Worm (Caenorhabditis elegans) whole organism, L4 larva: ENCODE measurements around the gene cut-1.
A peak's percentile ranks its signal among the peaks of the same experiment; 100 is the strongest.

ENCODE experiments used
- F10B5.3 ChIP-seq: sonication (generic microtip); optimal IDR thresholded peaks from 2 replicates; lab custom pipeline; 2016; ENCODE audit warnings: mild to moderate bottlenecking, missing genetic modification characterization, missing compliant biosample characterization
- R02D3.7 ChIP-seq: fragments of 150-350 bp; sonication (generic microtip); optimal IDR thresholded peaks from 3 replicates; lab custom pipeline; 2014; ENCODE audit warnings: missing biosample characterization, missing genetic modification characterization
- aha-1 ChIP-seq: fragments of 150-350 bp; peaks from one replicate; lab custom pipeline; 2014; ENCODE audit warnings: missing biosample characterization, missing genetic modification characterization
- ces-1 ChIP-seq: fragments of 150-350 bp; sonication (generic microtip); optimal IDR thresholded peaks from 4 replicates; lab custom pipeline; 2014; ENCODE audit warnings: missing biosample characterization, missing genetic modification reagents, missing genetic modification characterization
- dmd-8 ChIP-seq: fragments of 200-800 bp; sonication (Bioruptor generic); IDR thresholded peaks from 2 replicates; pipeline ENCODE4 v1.3.6; 2022; ENCODE audit warnings: missing genetic modification characterization, missing compliant biosample characterization
- egl-43 ChIP-seq: fragments of 200-800 bp; sonication (Bioruptor generic); IDR thresholded peaks from 2 replicates; pipeline ENCODE4 v1.3.6; 2022; ENCODE audit warnings: missing genetic modification reagents, missing genetic modification characterization, missing compliant biosample characterization
- lin-29 ChIP-seq: fragments of 200-800 bp; sonication (Bioruptor generic); IDR thresholded peaks from 2 replicates; pipeline ENCODE4 v1.3.6; 2022; ENCODE audit warnings: missing genetic modification reagents, missing genetic modification characterization, missing compliant biosample characterization
- tag-97 ChIP-seq: fragments of 200-800 bp; sonication (Bioruptor generic); IDR thresholded peaks from 2 replicates; pipeline ENCODE4 v1.3.6; 2022; ENCODE audit warnings: missing genetic modification characterization, missing compliant biosample characterization
- zfp-3 ChIP-seq: fragments of 200-800 bp; sonication (Bioruptor generic); conservative IDR thresholded peaks from 2 replicates; pipeline ENCODE4 v1.3.6; 2022; ENCODE audit warnings: missing genetic modification reagents, missing genetic modification characterization, missing compliant biosample characterization

Gene cut-1

DNA sequence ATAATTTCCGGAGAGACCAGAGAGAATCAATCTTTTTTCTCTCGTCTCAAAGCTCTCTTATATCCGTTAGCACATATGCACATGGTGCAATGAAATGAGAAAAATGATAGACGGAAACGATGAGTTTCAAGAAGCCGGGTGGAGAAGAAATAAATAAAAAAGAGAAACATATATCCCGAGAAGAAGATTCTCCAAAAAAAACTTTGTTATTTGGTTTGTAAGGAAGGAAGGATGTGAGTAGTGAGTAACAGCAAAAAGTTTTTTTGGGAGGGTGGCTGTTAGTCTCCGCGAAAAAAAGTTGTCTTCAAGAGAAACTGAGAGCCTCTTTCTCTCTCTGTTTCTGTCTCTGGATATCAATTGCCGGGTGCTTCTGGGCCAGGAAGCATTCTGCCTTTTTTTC is 47.7 kb downstream of the cut-1 start (continued):
- no peak for TF ChIP-seq zfp-3 (GFP tag; lab: Robert Waterston, UW)

DNA sequence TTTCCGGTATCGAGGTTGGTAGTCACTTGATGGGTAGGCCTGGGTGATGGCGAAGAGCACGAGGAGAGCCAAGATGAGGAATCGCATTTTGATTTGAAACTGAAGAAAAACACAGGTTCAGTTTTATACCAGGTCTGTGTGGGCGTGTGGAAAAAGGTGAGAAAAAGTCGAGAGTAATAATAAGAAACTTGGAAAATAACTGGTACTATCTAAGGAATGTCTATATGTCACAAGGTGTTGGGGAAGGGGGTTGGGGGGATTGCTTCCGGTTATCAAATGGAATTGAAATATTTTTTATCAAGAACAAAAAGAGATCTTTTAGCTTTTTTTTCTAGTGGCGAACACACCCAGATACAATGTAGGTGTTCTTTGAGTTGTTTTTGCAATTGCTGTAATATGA is 50.7 kb downstream of the cut-1 start, which contains the start of gene nlp-51:
TSS of gene nlp-51 (minus strand) at position 101 of the 400 bp plus-strand sequence.
- TF ChIP-seq tag-97 (GFP tag; lab: Robert Waterston, UW): no peak
- peak; percentile 56 for TF ChIP-seq aha-1 (tag; lab: Kevin White, UChicago)
- TF ChIP-seq F10B5.3 (tag; lab: Kevin White, UChicago): no peak
- no peak for TF ChIP-seq egl-43 (GFP tag; lab: Robert Waterston, UW)
- no peak for TF ChIP-seq lin-29 (GFP tag; lab: Robert Waterston, UW)
- no peak for TF ChIP-seq dmd-8 (GFP tag; lab: Robert Waterston, UW)
- no peak for TF ChIP-seq R02D3.7 (tag; lab: Kevin White, UChicago)
- no peak for TF ChIP-seq ces-1 (GFP tag; lab: Kevin White, UChicago)
